Worm (Caenorhabditis elegans): Measurements from ENCODE around the gene Y82E9BR.8.

DNA sequence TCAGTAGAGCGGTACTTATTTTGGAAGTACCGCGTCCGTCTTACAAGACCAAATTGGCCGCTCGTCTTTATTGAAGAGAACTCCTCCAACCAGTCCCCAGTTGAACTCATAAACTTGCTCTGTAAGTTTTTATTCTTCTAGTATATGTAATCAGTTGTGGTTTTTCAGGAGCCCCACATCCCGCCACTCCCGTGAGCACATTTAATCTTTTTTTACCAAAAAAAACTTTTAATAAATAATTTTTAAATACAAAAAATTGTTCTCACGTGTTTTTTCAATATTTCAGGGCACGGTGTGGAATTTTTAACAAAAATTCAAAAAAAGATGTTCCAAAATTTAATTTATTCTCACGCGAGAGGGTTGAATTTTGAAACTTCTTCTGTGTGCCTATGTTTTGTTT, 33.4 kb downstream of the Y82E9BR.8 start, which contains the start of gene fbxa-14:
- TF ChIP-seq snpc-4 (tag; optimal IDR thresholded peaks at IDR 0.05) (no peak), ama-1 (optimal IDR thresholded peaks at IDR 0.05) (no peak), elt-3 (tag; optimal IDR thresholded peaks at IDR 0.05) (no peak), mdl-1 (tag; optimal IDR thresholded peaks at IDR 0.05) (no peak)
